Worm (Caenorhabditis elegans) whole organism, L4 larva: Measurements from ENCODE around the gene R04B3.2.

Source experiments
- lim-7 ChIP-seq: fragments of 200-800 bp; sonication (Bioruptor generic); IDR thresholded peaks from 2 replicates; pipeline ENCODE4 v1.3.6; 2022; ENCODE audit warnings: missing genetic modification characterization, missing compliant biosample characterization
- lin-13 ChIP-seq: fragments of 150-350 bp; optimal IDR thresholded peaks from 2 replicates; lab custom pipeline; 2014; ENCODE audit warnings: missing biosample characterization, missing genetic modification reagents, missing genetic modification characterization
- mes-2 ChIP-seq: sonication (generic microtip); optimal IDR thresholded peaks from 2 replicates; lab custom pipeline; 2016; ENCODE audit warnings: missing genotype, mild to moderate bottlenecking, missing genetic modification characterization, missing compliant biosample characterization; ENCODE audit not compliant: poor library complexity, severe bottlenecking

DNA sequence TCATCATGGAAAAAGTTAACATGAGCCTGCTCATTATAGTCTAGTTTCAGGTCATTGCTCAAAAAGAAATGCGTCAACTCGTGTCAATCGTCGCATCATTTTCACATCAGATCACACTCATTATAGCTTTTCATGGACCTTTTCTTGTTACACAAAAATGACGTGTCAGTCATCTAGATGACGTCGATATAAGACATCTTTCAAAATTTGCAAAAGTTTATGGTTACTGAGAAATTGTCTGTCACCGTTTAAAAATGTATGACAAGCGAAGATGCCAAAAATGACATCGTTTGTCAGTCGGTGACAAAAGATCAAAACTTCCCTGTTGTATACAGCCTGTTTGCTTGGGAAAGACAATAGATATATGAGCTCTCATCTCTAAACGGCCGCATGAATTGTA lies 32.4 kb downstream of the R04B3.2 start:
- TF ChIP-seq lin-13 (GFP tag; lab: Kevin White, UChicago) (no peak), lim-7 (GFP tag; lab: Robert Waterston, UW) (no peak), mes-2 (tag; lab: Kevin White, UChicago) (no peak)
